Fruit fly (Drosophila melanogaster): Measurements from ENCODE around the gene Jhbp3.

DNA sequence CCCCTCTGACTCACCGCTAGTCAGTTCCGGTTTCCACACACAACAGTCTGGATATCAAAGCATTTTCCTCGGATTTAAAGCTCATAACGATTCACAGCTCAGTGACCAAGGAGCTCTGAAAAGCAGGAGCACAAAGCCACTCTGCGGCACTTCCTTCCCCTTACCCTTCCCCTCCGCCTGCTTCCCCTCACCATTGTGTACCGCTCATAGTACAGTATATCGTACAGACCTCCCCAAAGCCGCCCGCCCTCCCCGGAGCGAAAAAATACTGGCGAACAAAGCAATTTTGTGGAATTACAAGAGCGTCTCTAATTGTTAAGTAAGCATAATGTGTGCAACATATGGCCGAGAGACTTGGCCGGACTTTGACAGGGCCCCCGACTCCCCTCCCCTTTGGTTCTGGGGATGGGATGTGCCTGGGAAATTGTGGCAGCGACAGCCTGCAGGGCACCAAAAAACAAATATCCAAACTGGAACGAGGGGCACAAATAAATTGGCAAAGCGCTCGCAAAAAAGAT, 26.1 kb upstream of the Jhbp3 start:
- no peak for TF ChIP-seq usp (GFP tag; optimal IDR thresholded peaks at IDR 0.05)
- no peak for TF ChIP-seq psq (optimal IDR thresholded peaks at IDR 0.05)
- no peak for TF ChIP-seq pan (optimal IDR thresholded peaks at IDR 0.05)
- no peak for TF ChIP-seq CG8478 (optimal IDR thresholded peaks at IDR 0.05)

Data from whole organism.